Fruit fly (Drosophila melanogaster): ENCODE data around the gene CG7824.

Gene CG7824

dm6 chr3R:29868676-29869349 lies 10.1 kb upstream of the CG7824 start, which contains the start of gene Zip99C (continued):
- TF ChIP-seq lmd (GFP tag; IDR thresholded peaks at IDR 0.05) = peak; percentile 41; the same call in 1 of the 2 replicates
- TF ChIP-seq CG4707 (GFP tag; optimal IDR thresholded peaks at IDR 0.05) = no peak
- TF ChIP-seq fru (optimal IDR thresholded peaks at IDR 0.05) = no peak
- TF ChIP-seq CG17186 (GFP tag; optimal IDR thresholded peaks at IDR 0.05) = peak; percentile 70
- no peak for TF ChIP-seq NK7.1 (GFP tag; optimal IDR thresholded peaks at IDR 0.05)
- peak; percentile 39 for TF ChIP-seq az2 (GFP tag; optimal IDR thresholded peaks at IDR 0.05)
- no peak for TF ChIP-seq bab2 (GFP tag; optimal IDR thresholded peaks at IDR 0.05)
- 0 out of 2 replicates have a peak, but pooled peaks have one; percentile 26 for TF ChIP-seq HLH3B (GFP tag; IDR thresholded peaks at IDR 0.05)
- peak; percentile 33; the same call in 2 of the 3 replicates for TF ChIP-seq ci (GFP tag; IDR thresholded peaks at IDR 0.05)
- TF ChIP-seq CG8089 (GFP tag; optimal IDR thresholded peaks at IDR 0.05) = no peak
- TF ChIP-seq crol (GFP tag; IDR thresholded peaks at IDR 0.05) = no peak
- TF ChIP-seq CG7271 (tag; optimal IDR thresholded peaks at IDR 0.05) = no peak
- no peak for TF ChIP-seq Hey (tag; optimal IDR thresholded peaks at IDR 0.05)
- peak; percentile 37; the same call in 1 of the 2 replicates for TF ChIP-seq CG3847 (GFP tag; IDR thresholded peaks at IDR 0.05)
- TF ChIP-seq Scr (GFP tag; IDR thresholded peaks at IDR 0.05; ENCODE audit: partially characterized antibody) = peak; percentile 94
- TF ChIP-seq ATbp (GFP tag; optimal IDR thresholded peaks at IDR 0.05) = no peak
- TF ChIP-seq Oaz (GFP tag; IDR thresholded peaks at IDR 0.05) = no peak
- peak; percentile 79; the same call in 1 of the 2 replicates for TF ChIP-seq CG2129 (GFP tag; IDR thresholded peaks at IDR 0.05; ENCODE audit: partially characterized antibody)
- no peak for TF ChIP-seq sqz (GFP tag; optimal IDR thresholded peaks at IDR 0.05)
- peak; percentile 23; the same call in 1 of the 2 replicates for TF ChIP-seq vvl (GFP tag; IDR thresholded peaks at IDR 0.05)
- no peak for TF ChIP-seq sima (GFP tag; optimal IDR thresholded peaks at IDR 0.05)
- peak; percentile 95 for TF ChIP-seq E2f2 (GFP tag; IDR thresholded peaks at IDR 0.05)
- peak; percentile 59 for TF ChIP-seq CG30403 (GFP tag; optimal IDR thresholded peaks at IDR 0.05)
- peak; percentile 41; the same call in 1 of the 2 replicates for TF ChIP-seq Ada2b (GFP tag; IDR thresholded peaks at IDR 0.05)
- TF ChIP-seq chinmo (GFP tag; IDR thresholded peaks at IDR 0.05; ENCODE audit: partially characterized antibody) = peak; percentile 92; the same call in 3 of the 4 replicates
- TF ChIP-seq CG8478 (optimal IDR thresholded peaks at IDR 0.05) = no peak
- no peak for TF ChIP-seq CG10565 (GFP tag; optimal IDR thresholded peaks at IDR 0.05)
- TF ChIP-seq ara (GFP tag; IDR thresholded peaks at IDR 0.05) = no peak
- peak; percentile 31 for TF ChIP-seq unpg (GFP tag; optimal IDR thresholded peaks at IDR 0.05)
- no peak for TF ChIP-seq psq (GFP tag; optimal IDR thresholded peaks at IDR 0.05)
- peak; percentile 91 for TF ChIP-seq inv (GFP tag; IDR thresholded peaks at IDR 0.05; ENCODE audit: partially characterized antibody)
- TF ChIP-seq CG7556 (GFP tag; optimal IDR thresholded peaks at IDR 0.05) = peak; percentile 4
- peak; percentile 29 for TF ChIP-seq CG3995 (GFP tag; optimal IDR thresholded peaks at IDR 0.05)
- no peak for TF ChIP-seq CG8281 (tag; optimal IDR thresholded peaks at IDR 0.05)
- TF ChIP-seq prd (optimal IDR thresholded peaks at IDR 0.05) = no peak
- peak; percentile 69 for TF ChIP-seq prd (GFP tag; IDR thresholded peaks at IDR 0.05)
- TF ChIP-seq CG12236 (GFP tag; optimal IDR thresholded peaks at IDR 0.05) = no peak
- TF ChIP-seq CG18599 (GFP tag; optimal IDR thresholded peaks at IDR 0.05) = peak; percentile 70
- TF ChIP-seq Gug (GFP tag; IDR thresholded peaks at IDR 0.05) = peak; percentile 75
- peak; percentile 8 for TF ChIP-seq Fer3 (tag; optimal IDR thresholded peaks at IDR 0.05)
- TF ChIP-seq row (GFP tag; IDR thresholded peaks at IDR 0.05) = peak; percentile 82
- TF ChIP-seq btn (GFP tag; optimal IDR thresholded peaks at IDR 0.05) = no peak
- peak; percentile 45 for TF ChIP-seq MBD-R2 (GFP tag; IDR thresholded peaks at IDR 0.05)
- TF ChIP-seq CG2199 (GFP tag; IDR thresholded peaks at IDR 0.05) = no peak
- TF ChIP-seq CG14014 (GFP tag; IDR thresholded peaks at IDR 0.05) = no peak
- TF ChIP-seq CG1603 (tag; optimal IDR thresholded peaks at IDR 0.05) = peak; percentile 64
- no peak for TF ChIP-seq Eip74EF (GFP tag; optimal IDR thresholded peaks at IDR 0.05)
- no peak for TF ChIP-seq kni (GFP tag; optimal IDR thresholded peaks at IDR 0.05)
- TF ChIP-seq CG2712 (tag; optimal IDR thresholded peaks at IDR 0.05) = peak; percentile 58
- no peak for TF ChIP-seq Sox100B (GFP tag; optimal IDR thresholded peaks at IDR 0.05)
